Worm (Caenorhabditis elegans) whole organism, late embryonic: ENCODE data around the gene bra-1.

ENCODE experiments used
- C08G9.2 ChIP-seq: sonication (generic microtip); optimal IDR thresholded peaks from 2 replicates; lab custom pipeline; 2016; ENCODE audit warnings: mild to moderate bottlenecking, missing genetic modification characterization, moderate library complexity, missing compliant biosample characterization
- C38D4.7 ChIP-seq: fragments of 200-800 bp; sonication (Bioruptor generic); optimal IDR thresholded peaks from 2 replicates; lab custom pipeline; 2018; ENCODE audit warnings: mild to moderate bottlenecking, missing genetic modification characterization, moderate library complexity, missing compliant biosample characterization
- F13H6.1 ChIP-seq: sonication (generic microtip); optimal IDR thresholded peaks from 2 replicates; lab custom pipeline; 2016; ENCODE audit warnings: missing genetic modification characterization, missing compliant biosample characterization
- T23F11.4 ChIP-seq: fragments of 200-800 bp; sonication (Bioruptor generic); optimal IDR thresholded peaks from 2 replicates; lab custom pipeline; 2018; ENCODE audit warnings: mild to moderate bottlenecking, missing genetic modification characterization, missing compliant biosample characterization
- ama-1 ChIP-seq: fragments of 150-350 bp; optimal IDR thresholded peaks from 2 replicates; lab custom pipeline; 2014
- ceh-18 ChIP-seq: sonication (generic microtip); optimal IDR thresholded peaks from 2 replicates; lab custom pipeline; 2016; ENCODE audit warnings: missing genetic modification characterization, missing compliant biosample characterization
- ceh-24 ChIP-seq: sonication (generic microtip); optimal IDR thresholded peaks from 2 replicates; lab custom pipeline; 2016; ENCODE audit warnings: mild to moderate bottlenecking, missing genetic modification characterization, missing compliant biosample characterization
- ceh-31 ChIP-seq: sonication (generic microtip); optimal IDR thresholded peaks from 2 replicates; lab custom pipeline; 2016; ENCODE audit warnings: missing genetic modification characterization, missing compliant biosample characterization
- ceh-48 ChIP-seq: sonication (generic microtip); optimal IDR thresholded peaks from 2 replicates; lab custom pipeline; 2016; ENCODE audit warnings: missing genetic modification characterization, inconsistent platforms, missing compliant biosample characterization
- che-1 ChIP-seq: sonication (generic microtip); optimal IDR thresholded peaks from 2 replicates; lab custom pipeline; 2016; ENCODE audit warnings: mild to moderate bottlenecking, missing genetic modification characterization, missing compliant biosample characterization
- dmd-4 ChIP-seq: sonication (generic microtip); optimal IDR thresholded peaks from 2 replicates; lab custom pipeline; 2016; ENCODE audit warnings: borderline replicate concordance, missing genetic modification characterization, missing compliant biosample characterization
- dve-1 ChIP-seq: sonication (generic microtip); optimal IDR thresholded peaks from 2 replicates; lab custom pipeline; 2017; ENCODE audit warnings: antibody characterized with exemption, mild to moderate bottlenecking, missing genetic modification characterization, missing compliant biosample characterization
- elt-2 ChIP-seq: sonication (generic microtip); optimal IDR thresholded peaks from 2 replicates; lab custom pipeline; 2016; ENCODE audit warnings: missing genetic modification reagents, missing genetic modification characterization, missing compliant biosample characterization
- ets-4 ChIP-seq: sonication (generic microtip); optimal IDR thresholded peaks from 2 replicates; lab custom pipeline; 2016; ENCODE audit warnings: missing genetic modification characterization, missing compliant biosample characterization
- eyg-1 ChIP-seq: sonication (generic microtip); optimal IDR thresholded peaks from 2 replicates; lab custom pipeline; 2016; ENCODE audit warnings: missing genotype, missing genetic modification characterization, missing compliant biosample characterization
- fax-1 ChIP-seq: sonication (generic microtip); optimal IDR thresholded peaks from 2 replicates; lab custom pipeline; 2016; ENCODE audit warnings: missing genotype, missing genetic modification characterization, missing compliant biosample characterization
- fkh-10 ChIP-seq: fragments of 150-350 bp; optimal IDR thresholded peaks from 2 replicates; lab custom pipeline; 2014; ENCODE audit warnings: missing biosample characterization, missing genetic modification reagents, missing genetic modification characterization
- fkh-6 ChIP-seq: sonication (generic microtip); optimal IDR thresholded peaks from 2 replicates; lab custom pipeline; 2016; ENCODE audit warnings: missing genetic modification characterization, missing compliant biosample characterization
- hlh-15 ChIP-seq: sonication (generic microtip); optimal IDR thresholded peaks from 2 replicates; lab custom pipeline; 2016; ENCODE audit warnings: missing genetic modification characterization, missing compliant biosample characterization
- hlh-30 ChIP-seq: sonication (generic microtip); optimal IDR thresholded peaks from 2 replicates; lab custom pipeline; 2017; ENCODE audit warnings: antibody characterized with exemption, missing genetic modification characterization, missing compliant biosample characterization; ENCODE audit not compliant: insufficient read depth
- lim-6 ChIP-seq: sonication (generic microtip); optimal IDR thresholded peaks from 2 replicates; lab custom pipeline; 2016; ENCODE audit warnings: missing genetic modification characterization, missing compliant biosample characterization
- pat-9 ChIP-seq: fragments of 200-800 bp; sonication (Bioruptor generic); optimal IDR thresholded peaks from 2 replicates; lab custom pipeline; 2018; ENCODE audit warnings: mild to moderate bottlenecking, missing genetic modification characterization, moderate library complexity, missing compliant biosample characterization
- pax-1 ChIP-seq: fragments of 150-350 bp; optimal IDR thresholded peaks from 2 replicates; lab custom pipeline; 2014; ENCODE audit warnings: missing biosample characterization, missing genetic modification characterization
- pha-2 ChIP-seq: sonication (generic microtip); optimal IDR thresholded peaks from 2 replicates; lab custom pipeline; 2017; ENCODE audit warnings: mild to moderate bottlenecking, missing genetic modification characterization, missing compliant biosample characterization
- pha-4 ChIP-seq: fragments of 150-350 bp; optimal IDR thresholded peaks from 2 replicates; lab custom pipeline; 2018; ENCODE audit warnings: missing biosample characterization, missing genetic modification reagents, missing genetic modification characterization
- pros-1 ChIP-seq: fragments of 150-350 bp; optimal IDR thresholded peaks from 2 replicates; lab custom pipeline; 2014; ENCODE audit warnings: missing biosample characterization, missing genetic modification reagents, missing genetic modification characterization
- ref-2 ChIP-seq: sonication (generic microtip); optimal IDR thresholded peaks from 2 replicates; lab custom pipeline; 2016; ENCODE audit warnings: missing genetic modification characterization, missing compliant biosample characterization
- rnt-1 ChIP-seq: sonication (generic microtip); optimal IDR thresholded peaks from 2 replicates; lab custom pipeline; 2016; ENCODE audit warnings: missing genetic modification characterization, missing compliant biosample characterization
- sdc-2 ChIP-seq: sonication (generic microtip); optimal IDR thresholded peaks from 2 replicates; lab custom pipeline; 2016; ENCODE audit warnings: missing genotype, missing genetic modification characterization, missing compliant biosample characterization
- sox-2 ChIP-seq: fragments of 200-800 bp; sonication (Bioruptor generic); IDR thresholded peaks from 2 replicates; pipeline ENCODE4 v1.3.6; 2022; ENCODE audit warnings: missing genetic modification reagents, missing genetic modification characterization, missing compliant biosample characterization
- tbx-2 ChIP-seq: sonication (generic microtip); optimal IDR thresholded peaks from 2 replicates; lab custom pipeline; 2016; ENCODE audit warnings: missing genetic modification characterization, missing compliant biosample characterization
- tbx-7 ChIP-seq: sonication (generic microtip); optimal IDR thresholded peaks from 2 replicates; lab custom pipeline; 2016; ENCODE audit warnings: missing genotype, missing genetic modification characterization, missing compliant biosample characterization
- ttx-3 ChIP-seq: sonication (generic microtip); optimal IDR thresholded peaks from 2 replicates; lab custom pipeline; 2016; ENCODE audit warnings: missing genetic modification reagents, missing genetic modification characterization, missing compliant biosample characterization
- unc-3 ChIP-seq, 2 experiments: fragments of 200-800 bp in 1 of 2; sonication (Bioruptor generic) in 1 of 2; sonication (generic microtip) in 1 of 2; conservative IDR thresholded peaks in 1 of 2; optimal IDR thresholded peaks in 1 of 2; 2 replicates each; pipeline versions ENCODE4 v1.3.6 to Lab custom; 2016 to 2022; ENCODE audit warnings: missing compliant biosample characterization in 2 of 2, missing genetic modification characterization in 2 of 2, missing genetic modification reagents in 1 of 2
- unc-42 ChIP-seq: sonication (generic microtip); optimal IDR thresholded peaks from 2 replicates; lab custom pipeline; 2016; ENCODE audit warnings: missing genotype, missing genetic modification characterization, missing compliant biosample characterization
- unc-55 ChIP-seq: sonication (generic microtip); optimal IDR thresholded peaks from 2 replicates; lab custom pipeline; 2017; ENCODE audit warnings: missing biosample characterization, missing genetic modification reagents, missing genetic modification characterization
- ztf-16 ChIP-seq: sonication (generic microtip); optimal IDR thresholded peaks from 2 replicates; lab custom pipeline; 2017; ENCODE audit warnings: missing genetic modification characterization, missing compliant biosample characterization

bra-1 gene

DNA sequence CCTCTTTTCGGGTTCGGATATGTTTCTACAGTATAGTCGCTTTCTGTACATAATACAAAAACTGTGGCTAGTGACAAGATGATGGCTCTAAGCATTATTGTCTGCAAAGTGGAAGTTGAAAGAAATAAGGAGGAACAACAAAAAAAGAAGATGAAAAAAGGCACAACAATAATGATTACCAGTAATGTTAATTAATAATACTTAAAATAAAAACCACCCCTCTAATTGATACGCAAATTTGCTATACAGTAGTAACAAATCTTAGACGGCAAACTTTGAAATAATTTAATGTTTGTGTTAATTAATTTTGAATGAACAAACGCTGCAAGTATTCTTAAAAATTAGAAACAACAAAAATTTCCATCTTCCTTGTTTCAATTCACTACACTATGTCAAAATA lies 23.4 kb downstream of the bra-1 start, which contains the start of gene Y12A6A.1:
Y12A6A.1 (minus strand) TSS at position 101 of the 400 bp plus-strand sequence.
- TF ChIP-seq ets-4 (tag; lab: Kevin White, UChicago) (no peak), hlh-30 (tag; lab: Kevin White, UChicago) (no peak), fax-1 (no peak), tbx-7 (no peak), che-1 (no peak), pax-1 (tag; lab: Kevin White, UChicago) (no peak), ama-1 (lab: Kevin White, UChicago) (no peak), dmd-4 (tag; lab: Kevin White, UChicago) (no peak), dve-1 (tag; lab: Kevin White, UChicago) (no peak), ttx-3 (no peak)
- TF ChIP-seq, all 69 proteins: peak for 0

DNA sequence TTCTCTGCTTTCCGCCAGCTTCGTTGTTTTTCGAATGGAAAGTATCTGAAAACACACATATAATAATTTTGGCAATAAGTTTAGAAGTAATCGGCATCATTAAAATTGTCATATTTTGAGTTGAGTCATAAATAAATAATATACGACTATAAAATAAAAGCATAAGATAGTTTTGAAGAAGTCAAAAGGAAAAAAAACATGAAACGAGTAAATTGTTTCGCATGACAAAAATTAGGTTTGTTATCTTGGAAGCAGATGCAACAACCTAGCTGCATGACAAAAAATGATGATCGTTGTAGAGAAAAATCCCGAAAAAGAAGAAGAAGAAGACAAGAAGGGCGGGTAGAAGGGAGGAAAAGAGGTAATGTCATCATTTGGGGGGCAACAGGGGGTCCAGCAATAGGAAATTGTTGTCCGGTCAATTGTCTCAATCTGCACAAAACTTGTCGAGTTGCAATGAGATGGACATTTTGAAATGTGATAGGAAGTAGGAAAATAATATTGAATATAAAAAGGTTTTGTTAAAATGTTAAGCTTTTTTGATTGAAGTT lies 32.9 kb downstream of the bra-1 start, which contains the start of gene nlg-1:
nlg-1 (minus strand) TSS at position 51 of the 551 bp plus-strand sequence.
- TF ChIP-seq unc-42 (tag; lab: Kevin White, UChicago) (peak; percentile 82), tbx-2 (tag; lab: Kevin White, UChicago) (no peak), lim-6 (tag; lab: Kevin White, UChicago) (no peak)

DNA sequence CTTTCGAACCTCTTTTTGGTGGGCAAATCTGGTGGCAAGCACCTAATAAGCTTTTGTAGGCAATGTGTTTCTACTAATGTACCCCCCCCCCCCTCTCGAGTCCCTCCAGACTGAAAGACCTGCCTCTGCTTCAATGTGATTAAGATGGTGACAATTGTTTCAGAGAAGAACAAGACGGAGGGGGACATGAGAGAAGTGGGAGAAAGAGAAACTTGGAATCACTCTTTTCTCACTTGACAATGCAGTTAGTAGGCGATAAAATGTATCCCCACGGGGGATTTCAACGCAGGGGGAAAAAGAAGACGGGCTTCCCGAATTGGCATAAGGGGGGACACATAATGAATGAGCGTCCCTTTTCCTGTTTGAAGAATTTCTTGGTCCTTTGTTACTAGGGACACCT lies 34.0 kb downstream of the bra-1 start:
- peak; percentile 32 for TF ChIP-seq ceh-31
- TF ChIP-seq sox-2 (GFP tag; lab: Robert Waterston, UW): no peak
- TF ChIP-seq C08G9.2 (tag; lab: Kevin White, UChicago): no peak
- TF ChIP-seq hlh-15: no peak
- TF ChIP-seq unc-42 (tag; lab: Kevin White, UChicago): peak; percentile 67
- TF ChIP-seq ref-2: no peak
- TF ChIP-seq unc-3 (GFP tag; conservative IDR thresholded peaks at IDR 0.05; lab: Robert Waterston, UW): no peak
- TF ChIP-seq unc-3 (tag; optimal IDR thresholded peaks at IDR 0.05; lab: Kevin White, UChicago): peak; percentile 24

DNA sequence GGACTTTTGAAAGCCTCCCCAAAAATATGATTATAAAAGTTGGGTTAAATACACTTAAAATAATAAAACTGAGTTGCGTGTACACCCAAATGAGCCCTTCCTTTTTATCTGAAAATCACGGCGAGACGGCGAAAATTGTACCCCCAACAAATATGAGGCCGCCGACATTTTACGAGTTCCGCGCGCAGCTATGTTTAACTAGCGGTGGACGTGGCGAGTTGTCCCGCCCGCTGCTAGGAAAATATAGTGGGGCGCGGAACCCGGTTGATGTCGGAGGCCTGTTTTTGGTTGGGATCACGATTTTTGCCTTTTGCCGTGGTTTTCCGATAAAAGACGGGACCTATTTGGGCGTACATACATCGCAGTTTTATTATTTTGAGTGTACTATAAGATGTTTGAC lies 34.8 kb downstream of the bra-1 start:
- TF ChIP-seq eyg-1 (no peak), ama-1 (lab: Kevin White, UChicago) (no peak)

DNA sequence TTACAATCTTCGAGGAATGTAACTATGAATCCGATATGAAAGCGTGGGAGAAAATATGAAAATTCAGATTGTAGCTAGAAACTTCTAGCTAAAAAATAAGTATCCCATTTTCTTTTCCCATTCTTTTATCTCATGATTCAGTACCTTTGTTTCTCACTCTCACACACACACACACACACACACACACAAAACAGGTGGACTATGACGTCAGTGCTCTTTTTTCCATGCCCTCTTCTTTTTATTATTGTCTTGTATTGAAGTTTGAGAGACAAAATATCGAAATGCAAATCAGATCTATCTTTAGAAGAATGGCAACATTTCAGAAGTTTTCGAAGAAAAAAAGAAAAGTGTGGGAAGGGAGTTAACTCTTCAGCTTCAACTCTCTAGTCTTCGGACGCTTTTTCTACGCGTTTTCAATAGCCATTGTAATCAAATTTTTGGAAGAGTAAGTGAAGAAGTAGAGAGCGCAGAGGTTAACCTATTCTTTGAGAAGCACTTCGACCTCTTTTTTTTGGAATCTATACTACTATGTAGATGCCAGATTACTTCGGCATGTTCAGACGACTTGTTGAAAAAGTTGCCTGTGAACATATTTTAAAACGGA lies 35.7 kb downstream of the bra-1 start:
- TF ChIP-seq dve-1 (tag; lab: Kevin White, UChicago) (no peak), unc-42 (tag; lab: Kevin White, UChicago) (peak; percentile 79)

DNA sequence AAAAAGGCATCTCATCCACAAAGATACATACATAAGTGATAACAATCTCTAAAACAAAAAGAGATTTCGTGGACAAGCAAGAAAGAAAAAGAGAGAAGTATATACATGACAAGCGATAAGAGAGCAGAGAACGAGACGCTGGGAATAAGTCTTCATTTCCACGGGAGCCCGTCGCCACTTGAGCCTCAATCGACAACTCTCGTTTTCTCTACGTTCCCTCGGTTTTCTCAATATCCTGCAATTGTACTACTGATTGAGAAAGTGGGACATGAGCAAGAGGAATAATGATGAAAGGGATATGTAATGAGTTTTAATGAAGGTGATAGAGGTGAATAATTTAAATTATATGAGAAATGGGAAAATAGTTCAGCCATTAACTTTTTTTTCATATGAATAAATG lies 39.3 kb downstream of the bra-1 start:
- no peak for TF ChIP-seq C38D4.7 (GFP tag; lab: Kevin White, UChicago)
- TF ChIP-seq che-1: no peak
- TF ChIP-seq tbx-2 (tag; lab: Kevin White, UChicago): no peak
- TF ChIP-seq unc-55: peak; percentile 50
- peak; percentile 27 for TF ChIP-seq ceh-18

DNA sequence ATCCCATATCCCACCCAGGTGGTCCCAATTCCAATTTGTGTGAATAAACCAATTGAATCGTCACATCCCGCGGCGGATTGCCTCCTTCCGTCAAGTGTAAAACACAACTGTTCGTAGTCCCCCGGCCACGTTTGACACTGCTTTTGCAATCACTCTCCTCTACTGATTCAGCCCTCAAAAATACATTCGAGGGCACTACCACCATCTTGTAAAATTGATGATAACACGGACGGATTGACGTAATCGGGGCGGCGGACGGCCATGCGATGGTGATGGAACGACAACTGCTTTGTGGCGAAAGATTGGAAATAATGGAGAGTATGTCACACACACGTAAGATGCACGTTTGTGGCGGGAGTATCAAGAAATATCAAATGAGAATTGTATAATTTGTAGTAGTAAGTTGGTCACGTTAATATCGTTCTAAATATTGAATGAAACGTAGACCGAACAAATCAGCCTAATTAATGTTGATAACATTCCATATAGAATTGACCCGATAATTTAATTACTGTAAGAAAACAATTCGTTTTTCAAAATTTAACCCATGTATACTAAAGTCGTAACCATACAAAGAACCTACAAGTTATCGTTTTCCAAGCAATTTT lies 40.2 kb downstream of the bra-1 start:
- TF ChIP-seq unc-42 (tag; lab: Kevin White, UChicago) (no peak), ceh-18 (peak; percentile 43), rnt-1 (tag; lab: Kevin White, UChicago) (peak; percentile 3)
- TF ChIP-seq, all 69 proteins: peak for 2

DNA sequence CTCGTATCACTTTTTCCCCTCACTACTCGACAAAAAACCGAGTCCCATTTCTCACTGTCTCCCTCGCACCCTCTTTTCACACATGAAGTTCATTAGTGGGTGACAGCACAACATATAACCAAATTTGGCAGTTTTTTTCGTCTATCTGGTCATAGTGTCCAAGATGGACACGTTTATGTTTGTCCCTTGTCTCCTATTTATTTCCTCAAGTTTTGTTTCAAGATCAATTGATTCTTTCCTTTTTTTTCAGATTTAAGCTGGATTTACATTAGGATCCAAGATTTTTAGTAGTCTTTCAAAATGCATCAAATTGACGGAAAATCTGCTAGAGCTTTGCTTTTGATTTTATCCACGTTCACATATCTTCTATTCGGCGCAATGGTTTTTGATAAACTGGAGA lies 41.3 kb downstream of the bra-1 start, which contains the start of gene twk-20:
twk-20 (plus strand) TSS at position 301 of the 400 bp plus-strand sequence.
- TF ChIP-seq ceh-31 (no peak), pros-1 (tag; lab: Kevin White, UChicago) (no peak), ceh-48 (no peak), ztf-16 (tag; lab: Kevin White, UChicago) (no peak), pha-4 (tag; lab: Kevin White, UChicago) (no peak), pat-9 (tag; lab: Kevin White, UChicago) (no peak), T23F11.4 (GFP tag; lab: Kevin White, UChicago) (no peak), pax-1 (tag; lab: Kevin White, UChicago) (no peak), fkh-6 (no peak), ceh-24 (tag; lab: Kevin White, UChicago) (no peak), fkh-10 (no peak), sdc-2 (no peak), pha-2 (tag; lab: Kevin White, UChicago) (no peak), F13H6.1 (tag; lab: Kevin White, UChicago) (no peak), elt-2 (tag; lab: Kevin White, UChicago) (no peak)
